Fruit fly (Drosophila melanogaster): ENCODE data around the gene CG17294.

Gene CG17294

DNA sequence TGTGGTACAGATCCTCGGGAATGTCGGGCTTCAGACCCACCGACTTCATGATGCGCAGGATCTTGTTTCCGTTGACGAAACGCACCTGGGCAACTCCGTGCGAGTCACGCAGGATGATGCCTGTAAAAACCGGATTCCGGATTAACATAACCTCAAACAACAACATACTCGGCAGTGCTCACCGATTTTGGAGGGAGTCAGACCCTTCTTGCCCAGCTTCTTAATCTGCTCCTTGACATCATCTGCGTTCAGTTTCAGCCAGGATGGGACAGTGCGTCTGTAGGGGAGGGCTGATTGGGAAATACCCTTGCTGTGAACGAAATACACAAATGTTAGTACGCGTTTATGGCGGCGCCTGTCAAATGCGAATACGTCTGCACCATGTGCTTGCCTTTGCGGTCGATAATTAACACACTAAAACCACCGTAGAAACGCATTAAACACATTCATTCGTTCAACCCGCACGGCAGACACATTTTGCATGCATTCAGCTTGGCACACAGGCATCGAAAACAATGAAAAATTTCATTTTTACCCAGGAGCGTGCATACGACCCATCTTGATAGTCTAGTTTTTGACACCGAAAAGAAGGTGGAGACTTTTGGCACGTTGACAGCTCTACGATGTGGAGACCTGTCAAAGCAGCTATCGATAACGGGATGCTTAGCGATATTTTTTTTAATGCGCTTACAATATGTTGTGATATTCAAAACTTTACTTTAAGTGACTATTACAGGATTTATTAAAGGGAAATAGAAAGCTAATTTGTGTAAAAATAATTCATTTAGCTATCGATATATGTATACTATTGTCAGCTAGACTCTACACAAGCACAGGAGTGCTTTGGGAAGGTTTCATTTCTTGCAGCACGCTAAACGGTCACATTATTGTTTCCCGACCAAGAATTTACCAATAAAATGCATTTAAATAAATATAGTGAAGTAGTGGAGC lies 12.6 kb upstream of the CG17294 start, which contains the start of the genes RpS13 and CSN8 (continued):
- peak; percentile 32 for TF ChIP-seq nom (GFP tag; optimal IDR thresholded peaks at IDR 0.05)
- no peak for TF ChIP-seq D19A (tag; optimal IDR thresholded peaks at IDR 0.05)
- peak; percentile 75 for TF ChIP-seq CG14710 (tag; optimal IDR thresholded peaks at IDR 0.05)
- no peak for TF ChIP-seq Hr78 (GFP tag; optimal IDR thresholded peaks at IDR 0.05)
- peak; percentile 10 for TF ChIP-seq exex (tag; optimal IDR thresholded peaks at IDR 0.05)
- peak; percentile 95 for TF ChIP-seq unc-4 (GFP tag; IDR thresholded peaks at IDR 0.05; ENCODE audit: partially characterized antibody)
- no peak for TF ChIP-seq CG14441 (GFP tag; IDR thresholded peaks at IDR 0.05)
- TF ChIP-seq CG6683 (GFP tag; optimal IDR thresholded peaks at IDR 0.05), result no peak
- no peak for TF ChIP-seq rib (GFP tag; IDR thresholded peaks at IDR 0.05)
- TF ChIP-seq knrl (GFP tag; IDR thresholded peaks at IDR 0.05; ENCODE audit: partially characterized antibody), result peak; percentile 95
- peak; percentile 52 for TF ChIP-seq Fer1 (GFP tag; optimal IDR thresholded peaks at IDR 0.05)
- no peak for TF ChIP-seq dmrt11E (tag; optimal IDR thresholded peaks at IDR 0.05)
- peak; percentile 75; the same call in 2 of the 3 replicates for TF ChIP-seq mld (GFP tag; IDR thresholded peaks at IDR 0.05; ENCODE audit: partially characterized antibody)
- no peak for TF ChIP-seq Oaz (GFP tag; IDR thresholded peaks at IDR 0.05)
- TF ChIP-seq tio (GFP tag; optimal IDR thresholded peaks at IDR 0.05), result no peak
- TF ChIP-seq CG2116 (GFP tag; optimal IDR thresholded peaks at IDR 0.05), result peak; percentile 98
- TF ChIP-seq CG14050 (GFP tag; IDR thresholded peaks at IDR 0.05), result no peak
- peak; percentile 11 for TF ChIP-seq tap (tag; optimal IDR thresholded peaks at IDR 0.05)
- TF ChIP-seq CG12391 (tag; optimal IDR thresholded peaks at IDR 0.05), result peak; percentile 41
- TF ChIP-seq gro (GFP tag; optimal IDR thresholded peaks at IDR 0.05), result peak; percentile 29
- peak; percentile 33 for TF ChIP-seq CG2712 (tag; optimal IDR thresholded peaks at IDR 0.05)
- TF ChIP-seq CG12299 (tag; optimal IDR thresholded peaks at IDR 0.05), result peak; percentile 56
- TF ChIP-seq CG34422 (GFP tag; IDR thresholded peaks at IDR 0.05), result peak; percentile 62; the same call in 1 of the 3 replicates
- peak; percentile 8 for TF ChIP-seq CHES-1-like (GFP tag; optimal IDR thresholded peaks at IDR 0.05)
- no peak for TF ChIP-seq disco-r (GFP tag; optimal IDR thresholded peaks at IDR 0.05)
- TF ChIP-seq Jarid2 (GFP tag; optimal IDR thresholded peaks at IDR 0.05), result peak; percentile 36
- no peak for TF ChIP-seq ac (GFP tag; optimal IDR thresholded peaks at IDR 0.05)
- TF ChIP-seq CG15514 (GFP tag; optimal IDR thresholded peaks at IDR 0.05), result peak; percentile 60
- TF ChIP-seq Dp (GFP tag; optimal IDR thresholded peaks at IDR 0.05), result peak; percentile 34
- no peak for TF ChIP-seq lmd (GFP tag; IDR thresholded peaks at IDR 0.05)
- peak; percentile 23 for TF ChIP-seq PHDP (tag; optimal IDR thresholded peaks at IDR 0.05)
- no peak for TF ChIP-seq h (optimal IDR thresholded peaks at IDR 0.05)
- no peak for TF ChIP-seq CG31388 (GFP tag; optimal IDR thresholded peaks at IDR 0.05)
- 0 out of 3 replicates have a peak, but pooled peaks have one; percentile 11 for TF ChIP-seq CG7357 (GFP tag; IDR thresholded peaks at IDR 0.05)
- no peak for TF ChIP-seq Neu2 (GFP tag; optimal IDR thresholded peaks at IDR 0.05; ENCODE audit: borderline replicate concordance)
- TF ChIP-seq CG16863 (GFP tag; optimal IDR thresholded peaks at IDR 0.05), result no peak
- TF ChIP-seq CkIIα-i1 (GFP tag; IDR thresholded peaks at IDR 0.05), result no peak
- TF ChIP-seq zen2 (GFP tag; IDR thresholded peaks at IDR 0.05; ENCODE audit: partially characterized antibody), result peak; percentile 87; the same call in 2 of the 3 replicates
- TF ChIP-seq cad (GFP tag; optimal IDR thresholded peaks at IDR 0.05), result no peak
- TF ChIP-seq CG1233 (GFP tag; optimal IDR thresholded peaks at IDR 0.05), result peak; percentile 12
- TF ChIP-seq CG14860 (GFP tag; IDR thresholded peaks at IDR 0.05; ENCODE audit: partially characterized antibody), result peak; percentile 92
- no peak for TF ChIP-seq CG4360 (GFP tag; IDR thresholded peaks at IDR 0.05)
- TF ChIP-seq CG11504 (tag; optimal IDR thresholded peaks at IDR 0.05), result peak; percentile 44
- no peak for TF ChIP-seq E2f1 (GFP tag; IDR thresholded peaks at IDR 0.05)
- no peak for TF ChIP-seq ase (GFP tag; IDR thresholded peaks at IDR 0.05)
- TF ChIP-seq CG34376 (GFP tag; optimal IDR thresholded peaks at IDR 0.05), result peak; percentile 68
- no peak for TF ChIP-seq pb (GFP tag; optimal IDR thresholded peaks at IDR 0.05)
- TF ChIP-seq az2 (GFP tag; optimal IDR thresholded peaks at IDR 0.05), result no peak
